Worm (Caenorhabditis elegans) whole organism, L2 larva: Measurements from ENCODE around the gene hira-1.
A peak's percentile ranks its signal among the peaks of the same experiment; 100 is the strongest.

ENCODE experiments used
- C34F6.9 ChIP-seq: fragments of 150-350 bp; optimal IDR thresholded peaks from 2 replicates; lab custom pipeline; 2014; ENCODE audit warnings: missing biosample characterization, missing genetic modification characterization
- F13H6.1 ChIP-seq: sonication (generic microtip); optimal IDR thresholded peaks from 2 replicates; lab custom pipeline; 2016; ENCODE audit warnings: missing genetic modification characterization, missing compliant biosample characterization
- R02D3.7 ChIP-seq: fragments of 150-350 bp; optimal IDR thresholded peaks from 2 replicates; lab custom pipeline; 2014; ENCODE audit warnings: missing biosample characterization, missing genetic modification characterization
- alr-1 ChIP-seq: fragments of 150-350 bp; optimal IDR thresholded peaks from 2 replicates; lab custom pipeline; 2014; ENCODE audit warnings: missing biosample characterization, missing genetic modification characterization
- ama-1 ChIP-seq: fragments of 150-350 bp; optimal IDR thresholded peaks from 2 replicates; lab custom pipeline; 2018; ENCODE audit warnings: inconsistent platforms
- blmp-1 ChIP-seq: sonication (generic microtip); optimal IDR thresholded peaks from 2 replicates; lab custom pipeline; 2017; ENCODE audit warnings: missing genetic modification characterization, mild to moderate bottlenecking, missing compliant biosample characterization, antibody characterized with exemption, moderate library complexity; ENCODE audit not compliant: insufficient read depth
- ceh-16 ChIP-seq: fragments of 150-350 bp; optimal IDR thresholded peaks from 2 replicates; lab custom pipeline; 2014; ENCODE audit warnings: missing biosample characterization, missing genetic modification characterization
- ceh-82 ChIP-seq: fragments of 150-350 bp; optimal IDR thresholded peaks from 2 replicates; lab custom pipeline; 2014; ENCODE audit warnings: missing biosample characterization, missing genetic modification characterization
- crh-2 ChIP-seq: sonication (generic microtip); optimal IDR thresholded peaks from 2 replicates; lab custom pipeline; 2017; ENCODE audit warnings: missing biosample characterization, missing genetic modification characterization
- dmd-4 ChIP-seq: sonication (generic microtip); optimal IDR thresholded peaks from 2 replicates; lab custom pipeline; 2017; ENCODE audit warnings: missing biosample characterization, missing genetic modification characterization
- egl-27 ChIP-seq: sonication (generic microtip); optimal IDR thresholded peaks from 3 replicates; lab custom pipeline; 2017; ENCODE audit warnings: missing biosample characterization, missing genetic modification reagents, missing genetic modification characterization
- elt-3 ChIP-seq: sonication (generic microtip); optimal IDR thresholded peaks from 2 replicates; lab custom pipeline; 2017; ENCODE audit warnings: missing biosample characterization, missing genetic modification characterization
- fos-1 ChIP-seq: fragments of 150-350 bp; optimal IDR thresholded peaks from 2 replicates; lab custom pipeline; 2014; ENCODE audit warnings: missing biosample characterization, missing genetic modification characterization
- gmeb-1 ChIP-seq: fragments of 150-350 bp; optimal IDR thresholded peaks from 2 replicates; lab custom pipeline; 2014; ENCODE audit warnings: missing biosample characterization, missing genetic modification characterization
- lin-11 ChIP-seq: fragments of 150-350 bp; sonication (generic microtip); optimal IDR thresholded peaks from 2 replicates; lab custom pipeline; 2014; ENCODE audit warnings: missing biosample characterization, missing genetic modification characterization, inconsistent platforms, mixed read lengths
- lin-13 ChIP-seq: fragments of 150-350 bp; optimal IDR thresholded peaks from 2 replicates; lab custom pipeline; 2014; ENCODE audit warnings: missing biosample characterization, missing genetic modification reagents, missing genetic modification characterization
- lin-39 ChIP-seq: fragments of 150-350 bp; optimal IDR thresholded peaks from 2 replicates; lab custom pipeline; 2014; ENCODE audit warnings: missing biosample characterization, missing genetic modification reagents, missing genetic modification characterization
- lsy-2 ChIP-seq, 2 experiments: fragments of 150-350 bp in 1 of 2; sonication (generic microtip) in 1 of 2; optimal IDR thresholded peaks; 2 replicates each; lab custom pipeline; 2014 to 2017; ENCODE audit warnings: missing biosample characterization in 2 of 2, missing genetic modification characterization in 2 of 2
- mab-5 ChIP-seq: fragments of 150-350 bp; optimal IDR thresholded peaks from 2 replicates; lab custom pipeline; 2014; ENCODE audit warnings: missing biosample characterization, missing genetic modification characterization
- mbf-1 ChIP-seq: sonication (generic microtip); optimal IDR thresholded peaks from 2 replicates; lab custom pipeline; 2017; ENCODE audit warnings: missing biosample characterization, missing genetic modification characterization
- nhr-10 ChIP-seq: sonication (generic microtip); optimal IDR thresholded peaks from 2 replicates; lab custom pipeline; 2017; ENCODE audit warnings: missing biosample characterization, missing genetic modification characterization
- nhr-11 ChIP-seq: fragments of 150-350 bp; optimal IDR thresholded peaks from 2 replicates; lab custom pipeline; 2014; ENCODE audit warnings: missing biosample characterization, missing genetic modification characterization
- nhr-12 ChIP-seq: fragments of 150-350 bp; optimal IDR thresholded peaks from 2 replicates; lab custom pipeline; 2014; ENCODE audit warnings: missing biosample characterization, missing genetic modification characterization
- nhr-129 ChIP-seq: fragments of 150-350 bp; optimal IDR thresholded peaks from 2 replicates; lab custom pipeline; 2014; ENCODE audit warnings: missing biosample characterization, missing genetic modification characterization
- nhr-21 ChIP-seq: fragments of 150-350 bp; optimal IDR thresholded peaks from 2 replicates; lab custom pipeline; 2014; ENCODE audit warnings: missing biosample characterization, missing genetic modification characterization
- nhr-25 ChIP-seq: fragments of 150-350 bp; sonication (generic microtip); optimal IDR thresholded peaks from 3 replicates; lab custom pipeline; 2014; ENCODE audit warnings: missing biosample characterization, missing genetic modification characterization
- nhr-6 ChIP-seq: fragments of 150-350 bp; optimal IDR thresholded peaks from 2 replicates; lab custom pipeline; 2014; ENCODE audit warnings: missing biosample characterization, missing genetic modification characterization
- nhr-77 ChIP-seq: fragments of 150-350 bp; optimal IDR thresholded peaks from 2 replicates; lab custom pipeline; 2014; ENCODE audit warnings: missing biosample characterization, missing genetic modification characterization
- sma-3 ChIP-seq: sonication (generic microtip); optimal IDR thresholded peaks from 2 replicates; lab custom pipeline; 2016; ENCODE audit warnings: missing genetic modification reagents, missing genetic modification characterization, missing compliant biosample characterization
- sma-9 ChIP-seq, 2 experiments: fragments of 150-350 bp in 1 of 2; sonication (generic microtip) in 1 of 2; optimal IDR thresholded peaks; 2 replicates each; lab custom pipeline; 2014 to 2016; ENCODE audit warnings: missing genetic modification characterization in 2 of 2, mild to moderate bottlenecking in 1 of 2, missing biosample characterization in 1 of 2, missing compliant biosample characterization in 1 of 2, missing genetic modification reagents in 1 of 2, moderate library complexity in 1 of 2
- snpc-4 ChIP-seq: fragments of 150-350 bp; optimal IDR thresholded peaks from 2 replicates; lab custom pipeline; 2014; ENCODE audit warnings: missing biosample characterization, missing genetic modification characterization
- unc-55 ChIP-seq: fragments of 150-350 bp; sonication (generic microtip); optimal IDR thresholded peaks from 3 replicates; lab custom pipeline; 2014; ENCODE audit warnings: missing biosample characterization, missing genetic modification reagents, missing genetic modification characterization
- zag-1 ChIP-seq: fragments of 150-350 bp; optimal IDR thresholded peaks from 2 replicates; lab custom pipeline; 2014; ENCODE audit warnings: missing biosample characterization, missing genetic modification characterization
- ztf-1 ChIP-seq: fragments of 200-800 bp; sonication (Bioruptor generic); conservative IDR thresholded peaks from 2 replicates; pipeline ENCODE4 v1.3.6; 2022; ENCODE audit warnings: missing genetic modification characterization, missing compliant biosample characterization
- ztf-11 ChIP-seq: sonication (generic microtip); optimal IDR thresholded peaks from 2 replicates; lab custom pipeline; 2017; ENCODE audit warnings: missing biosample characterization, missing genetic modification characterization
- ztf-4 ChIP-seq: fragments of 150-350 bp; optimal IDR thresholded peaks from 2 replicates; lab custom pipeline; 2014; ENCODE audit warnings: missing biosample characterization, missing genetic modification characterization

hira-1 gene

DNA sequence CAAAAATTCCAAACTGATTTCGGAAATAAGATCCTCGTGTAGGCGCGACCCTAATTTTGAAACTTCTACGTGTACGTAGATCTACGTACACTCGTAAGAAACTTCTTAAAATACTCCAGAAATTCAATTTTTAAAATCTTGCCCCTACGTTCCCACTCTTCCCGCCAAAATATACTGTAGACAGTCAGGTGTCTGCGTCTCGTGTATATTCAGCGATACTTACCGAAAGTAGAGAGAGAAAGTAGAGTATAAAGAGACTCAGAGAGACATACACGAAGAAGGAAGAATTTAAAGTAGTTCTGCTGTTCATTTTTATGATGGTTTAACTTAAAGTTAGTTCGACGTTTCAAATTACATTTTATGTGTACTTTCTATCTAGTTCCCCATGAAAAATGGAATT lies 2.3 kb downstream of the hira-1 start:
- TF ChIP-seq nhr-10 (tag; lab: Kevin White, UChicago) (no peak), F13H6.1 (tag; lab: Kevin White, UChicago) (no peak), sma-3 (GFP tag; lab: Kevin White, UChicago) (no peak), dmd-4 (tag; lab: Kevin White, UChicago) (no peak), nhr-12 (tag; lab: Kevin White, UChicago) (no peak), nhr-11 (tag; lab: Kevin White, UChicago) (no peak), elt-3 (tag; lab: Kevin White, UChicago) (no peak)

DNA sequence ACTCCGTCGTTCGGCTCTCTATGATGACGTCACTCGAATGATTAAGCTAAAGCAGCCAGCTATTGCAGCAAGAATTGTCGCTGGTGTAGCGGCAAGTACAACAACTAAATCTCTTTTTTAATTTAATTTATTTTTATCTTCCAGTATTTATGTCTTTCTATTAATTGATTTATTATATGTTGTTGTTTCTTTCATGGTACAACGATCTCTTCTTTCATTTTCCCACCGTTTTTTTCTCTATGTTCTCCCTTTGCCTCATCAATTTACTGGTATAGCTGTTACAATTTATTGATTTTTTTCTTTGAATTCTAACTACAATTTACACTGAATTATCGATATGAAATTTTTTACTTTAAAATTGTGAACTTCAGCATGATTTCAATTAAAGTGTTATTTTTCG lies 4.8 kb downstream of the hira-1 start, which contains the start of gene moc-6:
moc-6 (plus strand) TSS at position 301 of the 400 bp plus-strand sequence.
- peak; percentile 32 for TF ChIP-seq C34F6.9
- TF ChIP-seq dmd-4 (tag; lab: Kevin White, UChicago): no peak

DNA sequence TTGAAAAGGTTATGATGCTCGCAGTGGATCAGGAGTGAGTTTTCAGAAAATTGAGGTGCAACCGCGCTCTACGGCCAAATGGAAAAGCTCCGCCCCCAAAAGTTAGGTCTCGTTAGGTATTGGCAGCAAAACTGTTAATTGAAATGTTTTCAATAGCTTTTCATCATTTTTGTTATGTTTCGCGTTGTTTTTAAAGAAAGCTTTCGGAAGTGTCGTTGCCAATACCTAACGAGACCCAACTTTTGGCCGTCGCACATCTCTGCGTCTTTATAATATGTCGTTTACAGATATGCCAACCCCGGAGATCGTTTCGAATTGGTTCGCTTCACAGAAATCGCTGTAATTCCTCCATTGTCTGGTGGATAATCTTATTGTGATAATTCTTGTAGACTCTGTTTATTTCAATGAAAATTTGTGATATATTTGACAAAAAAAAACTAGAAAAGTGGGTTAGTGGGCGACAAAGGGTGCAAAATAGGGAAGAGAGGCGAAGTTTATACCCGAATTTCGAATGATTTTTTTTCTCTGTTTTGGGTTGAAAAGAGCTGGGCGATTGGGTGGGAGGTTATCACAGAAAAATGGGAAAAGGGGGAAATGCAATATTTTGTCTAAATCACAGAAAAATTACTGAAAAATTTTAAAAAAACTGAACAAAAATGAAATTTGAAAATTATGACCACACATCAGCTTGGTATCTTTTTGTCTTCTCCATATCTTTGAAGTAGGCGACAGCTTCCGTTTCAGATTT lies 5.5 kb downstream of the hira-1 start:
- TF ChIP-seq alr-1 (tag; lab: Kevin White, UChicago) (no peak), sma-3 (GFP tag; lab: Kevin White, UChicago) (peak; percentile 2), ama-1 (lab: Kevin White, UChicago) (peak; percentile 26), ztf-4 (tag; lab: Kevin White, UChicago) (peak; percentile 66), crh-2 (tag; lab: Kevin White, UChicago) (peak; percentile 11), nhr-21 (tag; lab: Kevin White, UChicago) (no peak), nhr-129 (tag; lab: Kevin White, UChicago) (peak; percentile 57)

DNA sequence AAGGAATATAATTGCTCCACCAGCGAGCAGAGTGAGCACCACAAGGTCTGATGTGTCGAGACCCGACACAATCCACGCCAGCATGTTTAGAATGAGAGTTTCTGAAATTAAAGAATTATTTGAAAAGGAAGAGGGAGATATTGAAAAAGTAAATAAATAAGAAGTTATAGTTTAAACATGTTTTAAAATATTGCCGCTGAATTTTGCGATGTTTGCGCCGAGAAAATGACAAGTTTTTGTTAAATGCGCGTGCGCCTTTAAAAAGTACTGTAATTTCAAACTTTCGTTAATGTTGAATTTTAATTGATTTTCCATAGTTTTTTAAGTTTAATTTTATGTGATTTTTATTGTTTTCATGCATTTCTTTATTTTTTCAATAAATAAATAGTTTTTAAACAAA lies 8.7 kb downstream of the hira-1 start, which contains the start of gene emb-8:
emb-8 (minus strand) TSS at position 101 of the 400 bp plus-strand sequence.
- TF ChIP-seq snpc-4 (tag; lab: Kevin White, UChicago) (no peak), zag-1 (tag; lab: Kevin White, UChicago) (no peak), nhr-6 (tag; lab: Kevin White, UChicago) (no peak), mbf-1 (tag; lab: Kevin White, UChicago) (no peak), unc-55 (GFP tag; lab: Kevin White, UChicago) (no peak), fos-1 (tag; lab: Kevin White, UChicago) (no peak), egl-27 (no peak), nhr-77 (tag; lab: Kevin White, UChicago) (no peak), mab-5 (no peak), dmd-4 (tag; lab: Kevin White, UChicago) (no peak)

DNA sequence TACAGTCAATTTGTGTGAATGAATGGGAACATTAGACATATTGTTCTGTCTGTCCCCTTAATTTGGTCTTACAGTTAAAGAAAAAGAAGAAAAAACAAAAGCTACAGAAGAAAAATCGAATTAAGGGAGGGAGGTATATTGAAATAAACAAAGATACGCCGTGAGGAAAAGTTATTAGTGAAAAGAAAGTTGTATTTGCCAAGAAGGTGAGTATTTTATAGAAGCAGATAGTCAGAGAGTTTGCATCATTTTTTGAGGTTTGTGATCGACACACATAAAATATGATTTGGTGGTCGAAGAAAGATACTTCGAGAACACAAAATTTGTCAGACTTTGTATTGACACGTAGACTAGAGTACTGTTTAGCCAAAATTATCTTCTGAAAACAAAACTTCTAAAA lies 9.4 kb downstream of the hira-1 start:
- TF ChIP-seq mbf-1 (tag; lab: Kevin White, UChicago) (no peak), sma-9 (GFP tag; optimal IDR thresholded peaks at IDR 0.05; lab: Kevin White, UChicago) (peak; percentile 49), sma-9 (tag; optimal IDR thresholded peaks at IDR 0.05; lab: Kevin White, UChicago) (no peak), fos-1 (tag; lab: Kevin White, UChicago) (peak; percentile 60), mab-5 (no peak), nhr-129 (tag; lab: Kevin White, UChicago) (peak; percentile 91), ceh-82 (no peak), gmeb-1 (tag; lab: Kevin White, UChicago) (peak; percentile 32), blmp-1 (tag; lab: Kevin White, UChicago) (peak; percentile 14), ceh-16 (tag; lab: Kevin White, UChicago) (no peak), nhr-11 (tag; lab: Kevin White, UChicago) (no peak), nhr-21 (tag; lab: Kevin White, UChicago) (no peak), lin-13 (no peak), nhr-6 (tag; lab: Kevin White, UChicago) (no peak), nhr-25 (tag; lab: Kevin White, UChicago) (peak; percentile 43), crh-2 (tag; lab: Kevin White, UChicago) (peak; percentile 24)

DNA sequence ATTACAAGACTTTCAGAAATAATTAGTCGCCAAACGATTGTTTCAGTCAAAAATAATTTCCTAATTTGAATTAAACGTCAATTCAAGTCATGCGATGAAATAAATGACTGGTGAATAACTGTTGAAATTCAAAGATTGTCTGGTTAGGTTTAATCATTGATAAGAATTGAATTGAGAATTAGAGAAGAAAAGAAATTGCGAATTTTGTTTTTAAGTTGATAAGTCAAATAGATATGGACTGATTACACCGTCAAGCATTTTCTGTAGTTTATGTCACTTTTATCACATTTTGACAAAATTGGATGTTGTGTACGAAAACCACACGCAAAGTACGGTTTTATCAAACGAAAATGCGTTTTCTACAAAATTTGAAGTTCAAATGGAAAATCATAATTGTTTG lies 10.3 kb downstream of the hira-1 start:
- TF ChIP-seq R02D3.7 (tag; lab: Kevin White, UChicago): no peak
- no peak for TF ChIP-seq mbf-1 (tag; lab: Kevin White, UChicago)
- peak; percentile 44 for TF ChIP-seq sma-3 (GFP tag; lab: Kevin White, UChicago)
- peak; percentile 30 for TF ChIP-seq nhr-129 (tag; lab: Kevin White, UChicago)
- TF ChIP-seq F13H6.1 (tag; lab: Kevin White, UChicago): peak; percentile 1
- peak; percentile 14 for TF ChIP-seq C34F6.9
- TF ChIP-seq nhr-25 (tag; lab: Kevin White, UChicago): peak; percentile 53
- peak in 1 of 2 experiments; percentile 28 for TF ChIP-seq lsy-2 (tag; optimal IDR thresholded peaks at IDR 0.05; lab: Kevin White, UChicago)
- no peak for TF ChIP-seq ztf-4 (tag; lab: Kevin White, UChicago)
- TF ChIP-seq unc-55 (GFP tag; lab: Kevin White, UChicago): no peak
- TF ChIP-seq ama-1 (lab: Kevin White, UChicago): no peak
- TF ChIP-seq crh-2 (tag; lab: Kevin White, UChicago): peak; percentile 88
- TF ChIP-seq sma-9 (GFP tag; optimal IDR thresholded peaks at IDR 0.05; lab: Kevin White, UChicago): peak; percentile 69
- no peak for TF ChIP-seq sma-9 (tag; optimal IDR thresholded peaks at IDR 0.05; lab: Kevin White, UChicago)
- TF ChIP-seq nhr-21 (tag; lab: Kevin White, UChicago): peak; percentile 25
- no peak for TF ChIP-seq ceh-16 (tag; lab: Kevin White, UChicago)
- TF ChIP-seq gmeb-1 (tag; lab: Kevin White, UChicago): peak; percentile 58
- TF ChIP-seq nhr-77 (tag; lab: Kevin White, UChicago): no peak
- TF ChIP-seq dmd-4 (tag; lab: Kevin White, UChicago): no peak
- TF ChIP-seq fos-1 (tag; lab: Kevin White, UChicago): peak; percentile 97
- no peak for TF ChIP-seq lin-39 (tag; lab: Kevin White, UChicago)
- no peak for TF ChIP-seq nhr-10 (tag; lab: Kevin White, UChicago)
- no peak for TF ChIP-seq alr-1 (tag; lab: Kevin White, UChicago)
- TF ChIP-seq lin-11 (tag; lab: Kevin White, UChicago): no peak
- no peak for TF ChIP-seq ztf-1
- no peak for TF ChIP-seq lin-13
- no peak for TF ChIP-seq ztf-11 (tag; lab: Kevin White, UChicago)
